Fruit fly (Drosophila melanogaster) whole organism, embryonic: ENCODE measurements around the gene CG15145.

Source experiments
- Awh ChIP-seq: fragments of 200-800 bp; sonication (Bioruptor generic); IDR thresholded peaks from 2 replicates; pipeline ENCODE4, ENCODE4 v1.3.6; 2022; ENCODE audit warnings: missing biosample characterization, missing genetic modification characterization
- Bdp1 ChIP-seq: fragments of 200-800 bp; sonication (Bioruptor generic); optimal IDR thresholded peaks from 3 replicates; lab custom pipeline; 2016; ENCODE audit warnings: missing biosample characterization, missing genetic modification characterization
- Bgb ChIP-seq: fragments of 200-800 bp; sonication (Bioruptor generic); IDR thresholded peaks from 2 replicates; pipeline ENCODE4 v1.3.6; 2022; ENCODE audit warnings: missing biosample characterization, missing genetic modification characterization; ENCODE audit not compliant: partially characterized antibody
- CG10209 ChIP-seq: fragments of 200-800 bp; sonication (Bioruptor generic); optimal IDR thresholded peaks from 3 replicates; lab custom pipeline; 2017; ENCODE audit warnings: missing biosample characterization, mild to moderate bottlenecking, missing genetic modification characterization, missing genetic modification reagents
- CG10462 ChIP-seq: fragments of 200-800 bp; sonication (Bioruptor generic); optimal IDR thresholded peaks from 2 replicates; lab custom pipeline; 2016; ENCODE audit warnings: missing biosample characterization, missing genetic modification characterization
- CG13894 ChIP-seq: fragments of 200-800 bp; sonication (Bioruptor generic); optimal IDR thresholded peaks from 3 replicates; lab custom pipeline; 2018; ENCODE audit warnings: missing biosample characterization, mild to moderate bottlenecking, missing genetic modification characterization, moderate library complexity
- CG14441 ChIP-seq: fragments of 200-800 bp; sonication (Bioruptor generic); IDR thresholded peaks from 2 replicates; pipeline ENCODE4 v1.3.6; 2022; ENCODE audit warnings: missing biosample characterization, missing genetic modification characterization
- CG14710 ChIP-seq: fragments of 200-800 bp; sonication (Bioruptor generic); optimal IDR thresholded peaks from 3 replicates; lab custom pipeline; 2019; ENCODE audit warnings: missing biosample characterization, mild to moderate bottlenecking, missing genetic modification characterization, moderate library complexity
- CG15514 ChIP-seq: fragments of 200-800 bp; sonication (Bioruptor generic); optimal IDR thresholded peaks from 3 replicates; lab custom pipeline; 2017; ENCODE audit warnings: missing biosample characterization, missing genetic modification characterization, mild to moderate bottlenecking, moderate library complexity, missing genetic modification reagents
- CG15696 ChIP-seq: fragments of 200-800 bp; sonication (Bioruptor generic); optimal IDR thresholded peaks from 2 replicates; lab custom pipeline; 2019; ENCODE audit warnings: missing biosample characterization, mild to moderate bottlenecking, missing genetic modification characterization, moderate library complexity
- CG17361 ChIP-seq: fragments of 200-800 bp; sonication (Bioruptor generic); IDR thresholded peaks from 3 replicates; pipeline ENCODE4 v1.3.6; 2022; ENCODE audit warnings: missing biosample characterization, missing genetic modification characterization
- CG17612 ChIP-seq: fragments of 200-800 bp; sonication (Bioruptor generic); IDR thresholded peaks from 2 replicates; pipeline ENCODE4 v1.3.6; 2022; ENCODE audit warnings: missing biosample characterization, missing genetic modification characterization
- CG18262 ChIP-seq: fragments of 200-800 bp; optimal IDR thresholded peaks from 3 replicates; lab custom pipeline; 2019; ENCODE audit warnings: missing biosample characterization, mild to moderate bottlenecking, missing genetic modification characterization, moderate library complexity
- CG1832 ChIP-seq: fragments of 200-800 bp; sonication (Bioruptor generic); optimal IDR thresholded peaks from 2 replicates; lab custom pipeline; 2017; ENCODE audit warnings: missing biosample characterization, mild to moderate bottlenecking, missing genetic modification characterization, inconsistent platforms
- CG2712 ChIP-seq: fragments of 200-800 bp; optimal IDR thresholded peaks from 3 replicates; lab custom pipeline; 2019; ENCODE audit warnings: missing biosample characterization, mild to moderate bottlenecking, missing genetic modification characterization, moderate library complexity
- CG32532 ChIP-seq: fragments of 200-800 bp; sonication (Bioruptor generic); IDR thresholded peaks from 2 replicates; pipeline ENCODE4 v1.3.6; 2022; ENCODE audit warnings: missing biosample characterization, missing genetic modification characterization
- CG3407 ChIP-seq: fragments of 200-800 bp; sonication (Bioruptor generic); optimal IDR thresholded peaks from 2 replicates; lab custom pipeline; 2018; ENCODE audit warnings: missing biosample characterization, mild to moderate bottlenecking, missing genetic modification characterization
- CG4282 ChIP-seq: fragments of 200-800 bp; sonication (Bioruptor generic); optimal IDR thresholded peaks from 2 replicates; lab custom pipeline; 2016; ENCODE audit warnings: missing biosample characterization, missing genetic modification characterization
- CG4424 ChIP-seq: fragments of 200-800 bp; sonication (Bioruptor generic); optimal IDR thresholded peaks from 3 replicates; lab custom pipeline; 2016; ENCODE audit warnings: missing biosample characterization, missing genetic modification characterization
- CG4820 ChIP-seq: fragments of 200-800 bp; sonication (Bioruptor generic); optimal IDR thresholded peaks from 3 replicates; lab custom pipeline; 2016; ENCODE audit warnings: missing biosample characterization, missing genetic modification characterization
- CG6854 ChIP-seq: fragments of 200-800 bp; sonication (Bioruptor generic); optimal IDR thresholded peaks from 3 replicates; lab custom pipeline; 2017; ENCODE audit warnings: missing biosample characterization, mild to moderate bottlenecking, missing genetic modification characterization
- CG7372 ChIP-seq: fragments of 200-800 bp; sonication (Bioruptor generic); IDR thresholded peaks from 2 replicates; pipeline ENCODE4 v1.3.6; 2022; ENCODE audit warnings: missing biosample characterization, missing genetic modification characterization
- CG8924 ChIP-seq: fragments of 200-800 bp; optimal IDR thresholded peaks from 3 replicates; lab custom pipeline; 2019; ENCODE audit warnings: missing biosample characterization, mild to moderate bottlenecking, missing genetic modification characterization, moderate library complexity
- CkIIα-i1 ChIP-seq: fragments of 200-800 bp; sonication (Bioruptor generic); IDR thresholded peaks from 2 replicates; pipeline ENCODE4 v1.3.6; 2022; ENCODE audit warnings: missing biosample characterization, missing genetic modification characterization
- Dad ChIP-seq: fragments of 200-800 bp; sonication (Bioruptor generic); optimal IDR thresholded peaks from 3 replicates; lab custom pipeline; 2016; ENCODE audit warnings: missing biosample characterization, missing genetic modification characterization
- Deaf1 ChIP-seq: fragments of 200-800 bp; optimal IDR thresholded peaks from 3 replicates; lab custom pipeline; 2019; ENCODE audit warnings: missing biosample characterization, mild to moderate bottlenecking, missing genetic modification characterization, moderate library complexity
- Dek ChIP-seq: fragments of 200-800 bp; sonication (Bioruptor generic); optimal IDR thresholded peaks from 3 replicates; lab custom pipeline; 2019; ENCODE audit warnings: missing biosample characterization, mild to moderate bottlenecking, missing genetic modification characterization, moderate library complexity
- Med ChIP-seq: fragments of 200-800 bp; sonication (Bioruptor generic); peaks from one replicate; lab custom pipeline; 2016; ENCODE audit warnings: missing biosample characterization, missing genetic modification characterization, mild to moderate bottlenecking, inconsistent platforms, moderate library complexity
- Meics ChIP-seq: fragments of 200-800 bp; sonication (Bioruptor generic); optimal IDR thresholded peaks from 2 replicates; lab custom pipeline; 2017; ENCODE audit warnings: missing biosample characterization, mild to moderate bottlenecking, missing genetic modification characterization
- NfI ChIP-seq: fragments of 200-800 bp; sonication (Bioruptor generic); optimal IDR thresholded peaks from 3 replicates; lab custom pipeline; 2018; ENCODE audit warnings: missing biosample characterization, mild to moderate bottlenecking, missing genetic modification characterization, moderate library complexity
- Sox102F ChIP-seq: fragments of 200-800 bp; sonication (Bioruptor generic); optimal IDR thresholded peaks from 2 replicates; lab custom pipeline; 2018; ENCODE audit warnings: missing biosample characterization, mild to moderate bottlenecking, missing genetic modification characterization, moderate library complexity
- ac ChIP-seq: fragments of 200-800 bp; sonication (Bioruptor generic); optimal IDR thresholded peaks from 3 replicates; lab custom pipeline; 2017; ENCODE audit warnings: missing biosample characterization, mild to moderate bottlenecking, missing genetic modification characterization
- ato ChIP-seq: fragments of 200-800 bp; sonication (Bioruptor generic); IDR thresholded peaks from 2 replicates; pipeline ENCODE4 v1.3.6; 2022; ENCODE audit warnings: missing biosample characterization, missing genetic modification characterization; ENCODE audit not compliant: partially characterized antibody
- bigmax ChIP-seq: fragments of 200-800 bp; sonication (Bioruptor generic); optimal IDR thresholded peaks from 2 replicates; lab custom pipeline; 2018; ENCODE audit warnings: missing biosample characterization, mild to moderate bottlenecking, missing genetic modification characterization
- cato ChIP-seq: fragments of 200-800 bp; sonication (Bioruptor generic); optimal IDR thresholded peaks from 2 replicates; lab custom pipeline; 2016; ENCODE audit warnings: missing biosample characterization, missing genetic modification characterization, borderline replicate concordance
- chn ChIP-seq: fragments of 200-800 bp; sonication (Bioruptor generic); optimal IDR thresholded peaks from 2 replicates; lab custom pipeline; 2016; ENCODE audit warnings: missing biosample characterization, missing genetic modification characterization
- dimm ChIP-seq: fragments of 200-800 bp; sonication (Bioruptor generic); IDR thresholded peaks from 2 replicates; pipeline ENCODE4 v1.3.6; 2022; ENCODE audit warnings: missing biosample characterization, missing genetic modification characterization
- en ChIP-seq: fragments of 200-800 bp; sonication (Bioruptor generic); optimal IDR thresholded peaks from 2 replicates; lab custom pipeline; 2016; ENCODE audit warnings: missing biosample characterization, missing genetic modification characterization
- eyg ChIP-seq: fragments of 200-800 bp; sonication (Bioruptor generic); optimal IDR thresholded peaks from 3 replicates; lab custom pipeline; 2016; ENCODE audit warnings: missing biosample characterization, missing genetic modification characterization
- fd102C ChIP-seq: fragments of 200-800 bp; sonication (Bioruptor generic); optimal IDR thresholded peaks from 2 replicates; lab custom pipeline; 2018; ENCODE audit warnings: missing biosample characterization, mild to moderate bottlenecking, missing genetic modification characterization, moderate library complexity
- fu2 ChIP-seq: fragments of 200-800 bp; sonication (Bioruptor generic); optimal IDR thresholded peaks from 2 replicates; lab custom pipeline; 2016; ENCODE audit warnings: missing biosample characterization, missing genetic modification characterization
- gsb-n ChIP-seq: fragments of 200-800 bp; sonication (Bioruptor generic); optimal IDR thresholded peaks from 3 replicates; lab custom pipeline; 2018; ENCODE audit warnings: missing biosample characterization, mild to moderate bottlenecking, missing genetic modification characterization
- ken ChIP-seq: fragments of 200-800 bp; sonication (Bioruptor generic); IDR thresholded peaks from 3 replicates; pipeline ENCODE4 v1.3.6; 2022; ENCODE audit warnings: missing biosample characterization, missing genetic modification characterization
- luna ChIP-seq: fragments of 200-800 bp; sonication (Bioruptor generic); optimal IDR thresholded peaks from 2 replicates; lab custom pipeline; 2016; ENCODE audit warnings: missing biosample characterization, missing genetic modification characterization
- onecut ChIP-seq: fragments of 200-800 bp; sonication (Bioruptor generic); IDR thresholded peaks from 2 replicates; pipeline ENCODE4 v1.3.6; 2022; ENCODE audit warnings: missing biosample characterization, missing genetic modification characterization
- p53 ChIP-seq: fragments of 200-800 bp; sonication (Bioruptor generic); optimal IDR thresholded peaks from 2 replicates; lab custom pipeline; 2016; ENCODE audit warnings: missing biosample characterization, missing genetic modification characterization
- slou ChIP-seq: fragments of 200-800 bp; sonication (Bioruptor generic); optimal IDR thresholded peaks from 3 replicates; lab custom pipeline; 2016; ENCODE audit warnings: missing biosample characterization, missing genetic modification characterization
- sqz ChIP-seq: fragments of 200-800 bp; sonication (Bioruptor generic); optimal IDR thresholded peaks from 3 replicates; lab custom pipeline; 2018; ENCODE audit warnings: missing biosample characterization, mild to moderate bottlenecking, missing genetic modification characterization
- sr ChIP-seq: fragments of 200-800 bp; sonication (Bioruptor generic); IDR thresholded peaks from 3 replicates; pipeline ENCODE4 v1.3.6; 2022; ENCODE audit warnings: missing biosample characterization, missing genetic modification characterization
- tio ChIP-seq: fragments of 200-800 bp; sonication (Bioruptor generic); optimal IDR thresholded peaks from 2 replicates; lab custom pipeline; 2017; ENCODE audit warnings: missing biosample characterization, missing genetic modification characterization, inconsistent platforms
- unpg ChIP-seq: fragments of 200-800 bp; sonication (Bioruptor generic); optimal IDR thresholded peaks from 3 replicates; lab custom pipeline; 2018; ENCODE audit warnings: missing biosample characterization, mild to moderate bottlenecking, missing genetic modification characterization, moderate library complexity

Gene CG15145

dm6 chr2L:17484174-17484573, 47.9 kb downstream of the CG15145 start, which contains the start of the genes GCS2beta and CG5131 (continued):
- TF ChIP-seq CG10462 (GFP tag; lab: Kevin White, UChicago) = peak; percentile 89
- peak; percentile 97 for TF ChIP-seq fu2 (GFP tag; lab: Kevin White, UChicago)
- peak; percentile 97 for TF ChIP-seq CG32532 (GFP tag; lab: Robert Waterston, UW)
- peak; percentile 31 for TF ChIP-seq bigmax
- TF ChIP-seq CG4424 = peak; percentile 92
- peak; percentile 88 for TF ChIP-seq CG17612 (GFP tag; lab: Robert Waterston, UW)
- peak; percentile 92 for TF ChIP-seq CG10209 (GFP tag; lab: Kevin White, UChicago)
- peak; percentile 92 for TF ChIP-seq eyg (GFP tag; lab: Kevin White, UChicago)
- TF ChIP-seq chn (GFP tag; lab: Kevin White, UChicago) = peak; percentile 97
- TF ChIP-seq NfI (GFP tag; lab: Kevin White, UChicago) = peak; percentile 95
- TF ChIP-seq Dad (GFP tag; lab: Kevin White, UChicago) = peak; percentile 94
- peak; percentile 88 for TF ChIP-seq CG15514 (GFP tag; lab: Kevin White, UChicago)
- TF ChIP-seq fd102C = no peak
- peak; percentile 100 for TF ChIP-seq Med
- TF ChIP-seq Awh (GFP tag; lab: Robert Waterston, UW) = peak; percentile 87
- TF ChIP-seq unpg = peak; percentile 92
- TF ChIP-seq gsb-n = peak; percentile 90
- TF ChIP-seq CG8924 (tag; lab: Kevin White, UChicago) = peak; percentile 87
- peak; percentile 90 for TF ChIP-seq CG17361
- TF ChIP-seq CG14441 (GFP tag; lab: Robert Waterston, UW) = peak; percentile 95
- peak; percentile 94 for TF ChIP-seq CG7372 (GFP tag; lab: Robert Waterston, UW)
- TF ChIP-seq cato = peak; percentile 89
- peak; percentile 96 for TF ChIP-seq slou (GFP tag; lab: Kevin White, UChicago)
- TF ChIP-seq CG4820 (GFP tag; lab: Kevin White, UChicago) = peak; percentile 92
- no peak for TF ChIP-seq CG1832
- peak; percentile 51; the same call in 1 of the 2 replicates for TF ChIP-seq CkIIα-i1
- peak; percentile 87 for TF ChIP-seq Bgb (GFP tag; lab: Robert Waterston, UW)
- TF ChIP-seq Sox102F (GFP tag; lab: Kevin White, UChicago) = peak; percentile 93
- TF ChIP-seq CG3407 (GFP tag; lab: Kevin White, UChicago) = peak; percentile 78
- TF ChIP-seq CG4282 = peak; percentile 92
- peak; percentile 89 for TF ChIP-seq Dek (tag; lab: Kevin White, UChicago)
- TF ChIP-seq Meics (GFP tag; lab: Kevin White, UChicago) = peak; percentile 91
- peak; percentile 92 for TF ChIP-seq luna (GFP tag; lab: Kevin White, UChicago)
- TF ChIP-seq onecut (GFP tag; lab: Robert Waterston, UW) = no peak
- peak; percentile 90 for TF ChIP-seq CG2712
- peak; percentile 48 for TF ChIP-seq ac
- peak; percentile 89 for TF ChIP-seq CG14710
- no peak for TF ChIP-seq CG13894 (tag; lab: Kevin White, UChicago)
- TF ChIP-seq dimm (GFP tag; lab: Robert Waterston, UW) = peak; percentile 67
- TF ChIP-seq en (GFP tag; lab: Kevin White, UChicago) = peak; percentile 83
- TF ChIP-seq sqz (GFP tag; lab: Kevin White, UChicago) = peak; percentile 53
- peak; percentile 90 for TF ChIP-seq Bdp1 (GFP tag; lab: Kevin White, UChicago)
- TF ChIP-seq Deaf1 = no peak
- peak; percentile 82 for TF ChIP-seq CG15696 (tag; lab: Kevin White, UChicago)
- peak; percentile 75 for TF ChIP-seq ato (GFP tag; lab: Robert Waterston, UW)
- peak; percentile 94 for TF ChIP-seq p53 (GFP tag; lab: Kevin White, UChicago)
- peak; percentile 38; the same call in 1 of the 3 replicates for TF ChIP-seq sr (GFP tag; lab: Robert Waterston, UW)
- peak; percentile 94 for TF ChIP-seq ken (GFP tag; lab: Robert Waterston, UW)
- peak; percentile 67 for TF ChIP-seq CG6854 (GFP tag; lab: Kevin White, UChicago)
- peak; percentile 81 for TF ChIP-seq CG18262 (tag; lab: Kevin White, UChicago)
- peak; percentile 89 for TF ChIP-seq tio (GFP tag; lab: Kevin White, UChicago)
